Worm (Caenorhabditis elegans) whole organism, L1 larva: ENCODE results near the gene clec-219.
"Not testable (repeated sequence)": the region's sequence is repeated elsewhere in the genome, so short reads cannot be mapped to it uniquely, and the experiment has no call there.

Experiments
- C16A3.4 ChIP-seq: fragments of 150-350 bp; optimal IDR thresholded peaks from 2 replicates; lab custom pipeline; 2014; ENCODE audit warnings: missing biosample characterization, missing genetic modification characterization
- C34B4.2 ChIP-seq: sonication (generic microtip); optimal IDR thresholded peaks from 2 replicates; lab custom pipeline; 2017; ENCODE audit warnings: mild to moderate bottlenecking, missing genetic modification characterization, missing compliant biosample characterization
- aly-2 ChIP-seq: fragments of 150-350 bp; optimal IDR thresholded peaks from 2 replicates; lab custom pipeline; 2014; ENCODE audit warnings: missing biosample characterization, missing genetic modification characterization
- ces-1 ChIP-seq: fragments of 150-350 bp; optimal IDR thresholded peaks from 2 replicates; lab custom pipeline; 2014; ENCODE audit warnings: missing biosample characterization, missing genetic modification reagents, missing genetic modification characterization
- dpl-1 ChIP-seq, 3 experiments: fragments of 150-350 bp in 2 of 3; sonication (generic microtip) in 1 of 3; optimal IDR thresholded peaks; 2 replicates each; lab custom pipeline; 2014 to 2017; ENCODE audit warnings: missing biosample characterization in 3 of 3, missing genetic modification characterization in 3 of 3, missing genetic modification reagents in 3 of 3
- dsc-1 ChIP-seq: sonication (generic microtip); optimal IDR thresholded peaks from 2 replicates; lab custom pipeline; 2016; ENCODE audit warnings: mild to moderate bottlenecking, missing genetic modification characterization, missing compliant biosample characterization
- egl-13 ChIP-seq: sonication (generic microtip); optimal IDR thresholded peaks from 2 replicates; lab custom pipeline; 2016; ENCODE audit warnings: missing genotype, missing genetic modification reagents, missing genetic modification characterization, missing compliant biosample characterization
- egl-27 ChIP-seq, 2 experiments: fragments of 150-350 bp in 1 of 2; sonication (generic microtip); optimal IDR thresholded peaks; 3 replicates each; lab custom pipeline; 2017 to 2018; ENCODE audit warnings: missing biosample characterization in 2 of 2, missing genetic modification characterization in 2 of 2, missing genetic modification reagents in 2 of 2
- elt-2 ChIP-seq: sonication (generic microtip); optimal IDR thresholded peaks from 2 replicates; lab custom pipeline; 2016; ENCODE audit warnings: missing genetic modification characterization, mild to moderate bottlenecking, inconsistent platforms, missing compliant biosample characterization, missing genetic modification reagents
- elt-3 ChIP-seq, 6 experiments: fragments of 150-350 bp in 1 of 6; sonication (generic microtip); optimal IDR thresholded peaks; 2 replicates each; lab custom pipeline; 2017 to 2018; ENCODE audit warnings: missing biosample characterization in 6 of 6, missing genetic modification characterization in 6 of 6, inconsistent platforms in 1 of 6
- fkh-10 ChIP-seq: sonication (generic microtip); optimal IDR thresholded peaks from 2 replicates; lab custom pipeline; 2017; ENCODE audit warnings: missing biosample characterization, missing genetic modification reagents, missing genetic modification characterization
- fkh-8 ChIP-seq: sonication (generic microtip); optimal IDR thresholded peaks from 2 replicates; lab custom pipeline; 2016; ENCODE audit warnings: mild to moderate bottlenecking, missing genetic modification characterization, missing compliant biosample characterization
- fos-1 ChIP-seq: fragments of 150-350 bp; optimal IDR thresholded peaks from 2 replicates; lab custom pipeline; 2014; ENCODE audit warnings: missing biosample characterization, missing genetic modification characterization
- hlh-4 ChIP-seq: sonication (generic microtip); optimal IDR thresholded peaks from 2 replicates; lab custom pipeline; 2016; ENCODE audit warnings: mild to moderate bottlenecking, missing genetic modification characterization, missing compliant biosample characterization
- hpl-2 ChIP-seq: fragments of 150-350 bp; optimal IDR thresholded peaks from 2 replicates; lab custom pipeline; 2014; ENCODE audit warnings: missing biosample characterization, missing genetic modification reagents, missing genetic modification characterization
- isw-1 ChIP-seq: fragments of 200-800 bp; sonication (Bioruptor generic); IDR thresholded peaks from 2 replicates; pipeline ENCODE4 v1.3.6; 2022; ENCODE audit warnings: missing genetic modification characterization, missing compliant biosample characterization
- lin-14 ChIP-seq: fragments of 200-800 bp; sonication (Bioruptor generic); optimal IDR thresholded peaks from 2 replicates; lab custom pipeline; 2018; ENCODE audit warnings: mild to moderate bottlenecking, missing genetic modification characterization, moderate library complexity, missing compliant biosample characterization
- lir-3 ChIP-seq: sonication (generic microtip); optimal IDR thresholded peaks from 2 replicates; lab custom pipeline; 2016; ENCODE audit warnings: mild to moderate bottlenecking, missing genetic modification characterization, moderate library complexity, missing compliant biosample characterization; ENCODE audit not compliant: poor library complexity
- lsy-2 ChIP-seq, 2 experiments: fragments of 150-350 bp; optimal IDR thresholded peaks; 2 replicates each; lab custom pipeline; 2014; ENCODE audit warnings: missing biosample characterization in 2 of 2, missing genetic modification characterization in 2 of 2
- mab-9 ChIP-seq: fragments of 200-800 bp; sonication (Bioruptor generic); IDR thresholded peaks from 2 replicates; pipeline ENCODE4 v1.3.6; 2022; ENCODE audit warnings: missing genetic modification reagents, missing genetic modification characterization, missing compliant biosample characterization
- mep-1 ChIP-seq: fragments of 150-350 bp; optimal IDR thresholded peaks from 2 replicates; lab custom pipeline; 2014; ENCODE audit warnings: missing biosample characterization, missing genetic modification characterization
- nhr-19 ChIP-seq: fragments of 200-800 bp; sonication (Bioruptor generic); conservative IDR thresholded peaks from 2 replicates; pipeline ENCODE4 v1.3.6; 2022; ENCODE audit warnings: missing genetic modification characterization, missing compliant biosample characterization
- nhr-20 ChIP-seq: sonication (generic microtip); optimal IDR thresholded peaks from 2 replicates; lab custom pipeline; 2016; ENCODE audit warnings: mild to moderate bottlenecking, missing genetic modification characterization, missing compliant biosample characterization
- nhr-237 ChIP-seq: fragments of 150-350 bp; optimal IDR thresholded peaks from 2 replicates; lab custom pipeline; 2014; ENCODE audit warnings: missing biosample characterization, missing genetic modification characterization
- nhr-47 ChIP-seq: sonication (generic microtip); optimal IDR thresholded peaks from 2 replicates; lab custom pipeline; 2016; ENCODE audit warnings: mild to moderate bottlenecking, missing genetic modification characterization, moderate library complexity, missing compliant biosample characterization
- nhr-71 ChIP-seq: sonication (generic microtip); optimal IDR thresholded peaks from 2 replicates; lab custom pipeline; 2016; ENCODE audit warnings: mild to moderate bottlenecking, missing genetic modification characterization, moderate library complexity, missing compliant biosample characterization
- nhr-84 ChIP-seq: sonication (generic microtip); optimal IDR thresholded peaks from 2 replicates; lab custom pipeline; 2017; ENCODE audit warnings: missing biosample characterization, missing genetic modification characterization
- nhr-85 ChIP-seq: sonication (generic microtip); peaks from one replicate; lab custom pipeline; 2016; ENCODE audit warnings: missing genetic modification characterization, inconsistent platforms, missing compliant biosample characterization
- pag-3 ChIP-seq: sonication (generic microtip); optimal IDR thresholded peaks from 2 replicates; lab custom pipeline; 2017; ENCODE audit warnings: missing genetic modification characterization, mild to moderate bottlenecking, missing compliant biosample characterization, antibody characterized with exemption, borderline replicate concordance; ENCODE audit not compliant: insufficient read depth
- pax-3 ChIP-seq: fragments of 200-800 bp; sonication (Bioruptor generic); optimal IDR thresholded peaks from 2 replicates; lab custom pipeline; 2018; ENCODE audit warnings: mild to moderate bottlenecking, missing genetic modification characterization, moderate library complexity, missing compliant biosample characterization
- rnt-1 ChIP-seq: sonication (generic microtip); optimal IDR thresholded peaks from 2 replicates; lab custom pipeline; 2016; ENCODE audit warnings: mild to moderate bottlenecking, missing genetic modification characterization, moderate library complexity, missing compliant biosample characterization
- skn-1 ChIP-seq: fragments of 150-350 bp; optimal IDR thresholded peaks from 2 replicates; lab custom pipeline; 2014; ENCODE audit warnings: missing biosample characterization, missing genetic modification characterization
- sox-4 ChIP-seq: sonication (generic microtip); optimal IDR thresholded peaks from 2 replicates; lab custom pipeline; 2016; ENCODE audit warnings: missing genetic modification characterization, missing compliant biosample characterization
- sptf-1 ChIP-seq: fragments of 150-350 bp; optimal IDR thresholded peaks from 2 replicates; lab custom pipeline; 2014; ENCODE audit warnings: missing biosample characterization, missing genetic modification characterization
- sup-37 ChIP-seq: fragments of 200-800 bp; sonication (Bioruptor generic); optimal IDR thresholded peaks from 2 replicates; lab custom pipeline; 2018; ENCODE audit warnings: mild to moderate bottlenecking, missing genetic modification characterization, missing compliant biosample characterization
- tlp-1 ChIP-seq: fragments of 150-350 bp; optimal IDR thresholded peaks from 2 replicates; lab custom pipeline; 2014; ENCODE audit warnings: missing biosample characterization, missing genetic modification characterization
- unc-98 ChIP-seq: fragments of 200-800 bp; sonication (Bioruptor generic); IDR thresholded peaks from 2 replicates; pipeline ENCODE4 v1.3.6; 2022; ENCODE audit warnings: missing genetic modification characterization, missing compliant biosample characterization
- zag-1 ChIP-seq: fragments of 150-350 bp; optimal IDR thresholded peaks from 2 replicates; lab custom pipeline; 2014; ENCODE audit warnings: missing biosample characterization, missing genetic modification characterization
- zip-4 ChIP-seq: fragments of 200-800 bp; sonication (Bioruptor generic); optimal IDR thresholded peaks from 2 replicates; lab custom pipeline; 2018; ENCODE audit warnings: mild to moderate bottlenecking, missing genetic modification characterization, moderate library complexity, missing compliant biosample characterization
- ztf-11 ChIP-seq, 2 experiments: sonication (generic microtip); optimal IDR thresholded peaks; 2 replicates each; lab custom pipeline; 2016 to 2017; ENCODE audit warnings: missing genetic modification characterization in 2 of 2, missing biosample characterization in 1 of 2, missing compliant biosample characterization in 1 of 2

Gene clec-219

ce11 chrV:8335620-8336019 is 17.4 kb downstream of the clec-219 start (continued):
- TF ChIP-seq nhr-237 (tag; lab: Kevin White, UChicago) (no peak), fkh-10 (GFP tag; lab: Kevin White, UChicago) (no peak), ces-1 (no peak), lsy-2 (tag; optimal IDR thresholded peaks at IDR 0.05; lab: Kevin White, UChicago) (peak in 1 of 2 experiments; percentile 14), zag-1 (no peak), unc-98 (GFP tag; lab: Robert Waterston, UW) (no peak), nhr-20 (tag; lab: Kevin White, UChicago) (no peak), zip-4 (no peak), sptf-1 (tag; lab: Kevin White, UChicago) (no peak), nhr-85 (tag; lab: Kevin White, UChicago) (no peak), tlp-1 (tag; lab: Kevin White, UChicago) (no peak), nhr-47 (tag; lab: Kevin White, UChicago) (no peak), hlh-4 (no peak), pag-3 (tag; lab: Kevin White, UChicago) (peak; percentile 33), sup-37 (GFP tag; lab: Kevin White, UChicago) (no peak), sox-4 (tag; lab: Kevin White, UChicago) (no peak), hpl-2 (GFP tag; lab: Kevin White, UChicago) (no peak), skn-1 (tag; lab: Kevin White, UChicago) (peak; percentile 12)

ce11 chrV:8340924-8341323 is 22.7 kb downstream of the clec-219 start, which contains the start of gene C08D8.7:
Gene C08D8.7 (plus strand): TSS chrV:8341224.
- not testable (repeated sequence) for TF ChIP-seq nhr-71 (tag; lab: Kevin White, UChicago); nhr-84; egl-27 (tag; optimal IDR thresholded peaks at IDR 0.05; lab: Kevin White, UChicago)

ce11 chrV:8342416-8342815 is 24.2 kb downstream of the clec-219 start:
- TF ChIP-seq pax-3 (tag; lab: Kevin White, UChicago) (peak; percentile 58), nhr-47 (tag; lab: Kevin White, UChicago) (peak; percentile 44), fkh-8 (peak; percentile 38), dsc-1 (peak; percentile 95), isw-1 (GFP tag; lab: Robert Waterston, UW) (no peak), nhr-19 (GFP tag; lab: Robert Waterston, UW) (no peak), fos-1 (tag; lab: Kevin White, UChicago) (no peak), elt-3 (tag; optimal IDR thresholded peaks at IDR 0.05; lab: Kevin White, UChicago) (no peak), C34B4.2 (no peak), lir-3 (tag; lab: Kevin White, UChicago) (no peak), egl-13 (peak; percentile 65), rnt-1 (no peak), mab-9 (GFP tag; lab: Robert Waterston, UW) (no peak), mep-1 (tag; lab: Kevin White, UChicago) (no peak), sox-4 (tag; lab: Kevin White, UChicago) (peak; percentile 8)

- no peak for TF ChIP-seq rnt-1
- TF ChIP-seq ztf-11 (tag; optimal IDR thresholded peaks at IDR 0.05; lab: Kevin White, UChicago), result no peak
- TF ChIP-seq dpl-1 (GFP tag; optimal IDR thresholded peaks at IDR 0.05; lab: Kevin White, UChicago), result no peak
- no peak for TF ChIP-seq fkh-10 (GFP tag; lab: Kevin White, UChicago)
- no peak for TF ChIP-seq lin-14 (GFP tag; lab: Kevin White, UChicago)
- TF ChIP-seq aly-2 (tag; lab: Kevin White, UChicago), result no peak
- no peak for TF ChIP-seq elt-2 (tag; lab: Kevin White, UChicago)
- TF ChIP-seq C16A3.4, result no peak
- no peak for TF ChIP-seq nhr-84
Measured at ce11 chrV:8345436-8345835, 27.2 kb downstream of the clec-219 start, which contains the start of gene C08D8.1. Gene C08D8.1 (plus strand): TSS chrV:8345759.
